Worm (Caenorhabditis elegans) whole organism, young adult: ENCODE measurements around the gene rpl-22.

Source experiments
- F10E7.11 ChIP-seq: sonication (generic microtip); optimal IDR thresholded peaks from 2 replicates; lab custom pipeline; 2017; ENCODE audit warnings: mild to moderate bottlenecking, missing genetic modification characterization, moderate library complexity, missing compliant biosample characterization
- F39B2.1 ChIP-seq: fragments of 200-800 bp; sonication (Bioruptor generic); IDR thresholded peaks from 2 replicates; pipeline ENCODE4 v1.3.6; 2022; ENCODE audit warnings: missing genetic modification reagents, missing genetic modification characterization, missing compliant biosample characterization
- F57C9.4 ChIP-seq: sonication (generic microtip); optimal IDR thresholded peaks from 2 replicates; lab custom pipeline; 2017; ENCODE audit warnings: mild to moderate bottlenecking, missing genetic modification characterization, missing compliant biosample characterization
- T26A5.8 ChIP-seq: sonication (generic microtip); optimal IDR thresholded peaks from 2 replicates; lab custom pipeline; 2016; ENCODE audit warnings: missing genetic modification characterization, missing compliant biosample characterization
- Y53G8AR.9 ChIP-seq: fragments of 200-800 bp; sonication (Bioruptor generic); conservative IDR thresholded peaks from 2 replicates; pipeline ENCODE4 v1.3.6; 2022; ENCODE audit warnings: missing genetic modification reagents, missing genetic modification characterization, missing compliant biosample characterization
- akir-1 ChIP-seq: fragments of 200-800 bp; sonication (Bioruptor generic); optimal IDR thresholded peaks from 2 replicates; lab custom pipeline; 2018; ENCODE audit warnings: mild to moderate bottlenecking, missing genetic modification characterization, moderate library complexity, missing compliant biosample characterization
- atf-7 ChIP-seq: sonication (generic microtip); optimal IDR thresholded peaks from 2 replicates; lab custom pipeline; 2017; ENCODE audit warnings: mild to moderate bottlenecking, missing genetic modification characterization, missing compliant biosample characterization
- attf-6 ChIP-seq: fragments of 200-800 bp; sonication (Bioruptor generic); IDR thresholded peaks from 2 replicates; pipeline ENCODE4 v1.3.6; 2022; ENCODE audit warnings: missing genetic modification reagents, missing genetic modification characterization, missing compliant biosample characterization
- bed-1 ChIP-seq: fragments of 200-800 bp; sonication (Bioruptor generic); IDR thresholded peaks from 2 replicates; pipeline ENCODE4 v1.3.6; 2022; ENCODE audit warnings: missing genetic modification reagents, missing genetic modification characterization, missing compliant biosample characterization
- bed-2 ChIP-seq: fragments of 200-800 bp; sonication (Bioruptor generic); IDR thresholded peaks from 2 replicates; pipeline ENCODE4 v1.3.6; 2022; ENCODE audit warnings: missing genetic modification reagents, missing genetic modification characterization, missing compliant biosample characterization
- ccch-3 ChIP-seq: fragments of 200-800 bp; sonication (Bioruptor generic); optimal IDR thresholded peaks from 2 replicates; lab custom pipeline; 2018; ENCODE audit warnings: mild to moderate bottlenecking, missing genetic modification characterization, missing compliant biosample characterization
- ceh-100 ChIP-seq: fragments of 200-800 bp; sonication (Bioruptor generic); IDR thresholded peaks from 2 replicates; pipeline ENCODE4 v1.3.6; 2022; ENCODE audit warnings: missing genetic modification reagents, missing genetic modification characterization, missing compliant biosample characterization
- ceh-27 ChIP-seq: fragments of 200-800 bp; sonication (Bioruptor generic); optimal IDR thresholded peaks from 2 replicates; lab custom pipeline; 2018; ENCODE audit warnings: mild to moderate bottlenecking, missing genetic modification characterization, moderate library complexity, missing compliant biosample characterization
- ceh-91 ChIP-seq: fragments of 200-800 bp; sonication (Bioruptor generic); IDR thresholded peaks from 2 replicates; pipeline ENCODE4 v1.3.6; 2022; ENCODE audit warnings: missing genetic modification reagents, missing genetic modification characterization, missing compliant biosample characterization
- dpl-1 ChIP-seq: fragments of 150-350 bp; optimal IDR thresholded peaks from 2 replicates; lab custom pipeline; 2014; ENCODE audit warnings: missing biosample characterization, missing genetic modification reagents, missing genetic modification characterization
- efl-1 ChIP-seq: fragments of 150-350 bp; optimal IDR thresholded peaks from 2 replicates; lab custom pipeline; 2014; ENCODE audit warnings: missing biosample characterization, missing genetic modification reagents, missing genetic modification characterization
- ekl-4 ChIP-seq: fragments of 200-800 bp; sonication (Bioruptor generic); IDR thresholded peaks from 2 replicates; pipeline ENCODE4 v1.3.6; 2022; ENCODE audit warnings: missing genetic modification reagents, missing genetic modification characterization, missing compliant biosample characterization
- hmg-1.2 ChIP-seq: fragments of 200-800 bp; sonication (Bioruptor generic); IDR thresholded peaks from 2 replicates; pipeline ENCODE4 v1.3.6; 2022; ENCODE audit warnings: missing genetic modification reagents, missing genetic modification characterization, missing compliant biosample characterization
- hrde-1 ChIP-seq: sonication (generic microtip); optimal IDR thresholded peaks from 2 replicates; lab custom pipeline; 2016; ENCODE audit warnings: missing genetic modification characterization, mild to moderate bottlenecking, missing compliant biosample characterization, moderate library complexity, missing genotype, missing genetic modification reagents, borderline replicate concordance
- hsf-1 ChIP-seq: fragments of 200-800 bp; sonication (Bioruptor generic); IDR thresholded peaks from 2 replicates; pipeline ENCODE4 v1.3.6; 2022; ENCODE audit warnings: missing genetic modification reagents, missing genetic modification characterization, missing compliant biosample characterization
- let-526 ChIP-seq: fragments of 200-800 bp; sonication (Bioruptor generic); IDR thresholded peaks from 2 replicates; pipeline ENCODE4 v1.3.6; 2022; ENCODE audit warnings: missing genetic modification reagents, missing genetic modification characterization, missing compliant biosample characterization
- lin-54 ChIP-seq: fragments of 200-800 bp; sonication (Bioruptor generic); optimal IDR thresholded peaks from 2 replicates; lab custom pipeline; 2018; ENCODE audit warnings: mild to moderate bottlenecking, missing genetic modification characterization, missing compliant biosample characterization
- lsl-1 ChIP-seq: fragments of 200-800 bp; sonication (Bioruptor generic); optimal IDR thresholded peaks from 2 replicates; lab custom pipeline; 2018; ENCODE audit warnings: mild to moderate bottlenecking, missing genetic modification characterization, moderate library complexity, missing compliant biosample characterization
- lsy-27 ChIP-seq: sonication (generic microtip); optimal IDR thresholded peaks from 2 replicates; lab custom pipeline; 2017; ENCODE audit warnings: missing genetic modification characterization, mild to moderate bottlenecking, missing compliant biosample characterization, antibody characterized with exemption, missing genotype, borderline replicate concordance; ENCODE audit not compliant: insufficient read depth
- madf-6 ChIP-seq: fragments of 200-800 bp; sonication (Bioruptor generic); IDR thresholded peaks from 2 replicates; pipeline ENCODE4 v1.3.6; 2022; ENCODE audit warnings: missing genetic modification reagents, missing genetic modification characterization, missing compliant biosample characterization
- madf-8 ChIP-seq: fragments of 200-800 bp; sonication (Bioruptor generic); conservative IDR thresholded peaks from 2 replicates; pipeline ENCODE4 v1.3.6; 2022; ENCODE audit warnings: missing genetic modification reagents, missing genetic modification characterization, missing compliant biosample characterization
- nfyb-1 ChIP-seq: fragments of 200-800 bp; sonication (Bioruptor generic); IDR thresholded peaks from 2 replicates; pipeline ENCODE4 v1.3.6; 2022; ENCODE audit warnings: missing genetic modification reagents, missing genetic modification characterization, missing compliant biosample characterization
- nhr-27 ChIP-seq: fragments of 200-800 bp; sonication (Bioruptor generic); optimal IDR thresholded peaks from 2 replicates; lab custom pipeline; 2018; ENCODE audit warnings: mild to moderate bottlenecking, missing genetic modification characterization, moderate library complexity, missing compliant biosample characterization
- rcor-1 ChIP-seq: fragments of 200-800 bp; sonication (Bioruptor generic); IDR thresholded peaks from 2 replicates; pipeline ENCODE4 v1.3.6; 2022; ENCODE audit warnings: missing genetic modification reagents, missing genetic modification characterization, missing compliant biosample characterization
- sea-2 ChIP-seq: fragments of 200-800 bp; sonication (Bioruptor generic); IDR thresholded peaks from 2 replicates; pipeline ENCODE4 v1.3.6; 2022; ENCODE audit warnings: missing genetic modification characterization, missing compliant biosample characterization
- snpc-4 ChIP-seq, 5 experiments: fragments of 150-350 bp in 1 of 5; sonication (generic microtip) in 4 of 5; optimal IDR thresholded peaks; 2 replicates each; lab custom pipeline; 2014 to 2018; ENCODE audit warnings: missing genetic modification characterization in 5 of 5, missing biosample characterization in 3 of 5, antibody characterized with exemption in 2 of 5, mild to moderate bottlenecking in 2 of 5, missing compliant biosample characterization in 2 of 5, missing genotype in 2 of 5, moderate library complexity in 2 of 5, missing genetic modification reagents in 1 of 5
- tbp1 ChIP-seq: fragments of 200-800 bp; sonication (Bioruptor generic); optimal IDR thresholded peaks from 2 replicates; lab custom pipeline; 2018; ENCODE audit warnings: mild to moderate bottlenecking, missing genetic modification characterization, missing compliant biosample characterization
- unc-130 ChIP-seq: sonication (generic microtip); optimal IDR thresholded peaks from 2 replicates; lab custom pipeline; 2016; ENCODE audit warnings: missing genetic modification reagents, missing genetic modification characterization, missing compliant biosample characterization
- ztf-18 ChIP-seq: sonication (generic microtip); optimal IDR thresholded peaks from 2 replicates; lab custom pipeline; 2016; ENCODE audit warnings: missing genotype, mild to moderate bottlenecking, missing genetic modification characterization, missing compliant biosample characterization
- ztf-25 ChIP-seq: fragments of 200-800 bp; sonication (Bioruptor generic); IDR thresholded peaks from 2 replicates; pipeline ENCODE4 v1.3.6; 2022; ENCODE audit warnings: missing genetic modification reagents, missing genetic modification characterization, missing compliant biosample characterization
- ztf-28 ChIP-seq: fragments of 200-800 bp; sonication (Bioruptor generic); IDR thresholded peaks from 2 replicates; pipeline ENCODE4 v1.3.6; 2022; ENCODE audit warnings: missing genetic modification reagents, missing genetic modification characterization, missing compliant biosample characterization
- ztf-3 ChIP-seq: fragments of 200-800 bp; sonication (Bioruptor generic); optimal IDR thresholded peaks from 2 replicates; lab custom pipeline; 2018; ENCODE audit warnings: mild to moderate bottlenecking, missing genetic modification characterization, missing compliant biosample characterization

The rpl-22 gene

ce11 chrII:5091640-5092243 is 36.3 kb downstream of the rpl-22 start, which contains the start of gene pld-1 (continued):
- TF ChIP-seq T26A5.8 (tag; lab: Kevin White, UChicago) (no peak), bed-1 (GFP tag; lab: Robert Waterston, UW) (no peak), dpl-1 (GFP tag; lab: Kevin White, UChicago) (peak; percentile 49), hsf-1 (GFP tag; lab: Robert Waterston, UW) (no peak; the same call in 1 of the 2 replicates), rcor-1 (GFP tag; lab: Robert Waterston, UW) (no peak), lsl-1 (GFP tag; lab: Kevin White, UChicago) (peak; percentile 97), ekl-4 (no peak), ztf-28 (GFP tag; lab: Robert Waterston, UW) (no peak), hrde-1 (tag; lab: Kevin White, UChicago) (no peak), madf-6 (GFP tag; lab: Robert Waterston, UW) (peak; percentile 96), ztf-3 (no peak), lin-54 (GFP tag; lab: Kevin White, UChicago) (peak; percentile 36), lsy-27 (tag; lab: Kevin White, UChicago) (no peak), F39B2.1 (GFP tag; lab: Robert Waterston, UW) (no peak), atf-7 (tag; lab: Kevin White, UChicago) (no peak), F10E7.11 (tag; lab: Kevin White, UChicago) (no peak), ceh-100 (GFP tag; lab: Robert Waterston, UW) (no peak), ceh-27 (GFP tag; lab: Kevin White, UChicago) (no peak), madf-8 (GFP tag; lab: Robert Waterston, UW) (peak; percentile 86), nfyb-1 (GFP tag; lab: Robert Waterston, UW) (no peak), Y53G8AR.9 (GFP tag; lab: Robert Waterston, UW) (no peak), hmg-1.2 (GFP tag; lab: Robert Waterston, UW) (no peak), unc-130 (peak; percentile 3), ceh-91 (GFP tag; lab: Robert Waterston, UW) (peak; percentile 89), ztf-18 (tag; lab: Kevin White, UChicago) (no peak), snpc-4 (GFP tag; optimal IDR thresholded peaks at IDR 0.05; lab: Kevin White, UChicago) (no peak), snpc-4 (tag; optimal IDR thresholded peaks at IDR 0.05; lab: Kevin White, UChicago) (peak in 1 of 4 experiments; percentile 7), sea-2 (GFP tag; lab: Robert Waterston, UW) (no peak), attf-6 (GFP tag; lab: Robert Waterston, UW) (no peak), tbp1 (GFP tag; lab: Kevin White, UChicago) (peak; percentile 25), let-526 (GFP tag; lab: Robert Waterston, UW) (no peak), ccch-3 (GFP tag; lab: Kevin White, UChicago) (no peak), nhr-27 (no peak), F57C9.4 (tag; lab: Kevin White, UChicago) (no peak), bed-2 (no peak), efl-1 (GFP tag; lab: Kevin White, UChicago) (peak; percentile 80), akir-1 (GFP tag; lab: Kevin White, UChicago) (no peak), ztf-25 (GFP tag; lab: Robert Waterston, UW) (no peak)
